Worm (Caenorhabditis elegans) whole organism, young adult: ENCODE results near the gene srxa-19.

Experiments used
- B0035.1 ChIP-seq: sonication (generic microtip); optimal IDR thresholded peaks from 2 replicates; lab custom pipeline; 2016; ENCODE audit warnings: missing genetic modification characterization, mild to moderate bottlenecking, missing compliant biosample characterization, missing genotype, missing genetic modification reagents
- C17E4.6 ChIP-seq: fragments of 200-800 bp; sonication (Bioruptor generic); IDR thresholded peaks from 2 replicates; pipeline ENCODE4 v1.3.6; 2022; ENCODE audit warnings: missing genetic modification reagents, missing genetic modification characterization, missing compliant biosample characterization
- snpc-1.3 ChIP-seq: sonication (generic microtip); optimal IDR thresholded peaks from 2 replicates; lab custom pipeline; 2017; ENCODE audit warnings: missing genetic modification characterization, mild to moderate bottlenecking, missing compliant biosample characterization, antibody characterized with exemption, moderate library complexity, missing genotype, missing genetic modification reagents; ENCODE audit not compliant: insufficient read depth
- ztf-18 ChIP-seq: sonication (generic microtip); optimal IDR thresholded peaks from 2 replicates; lab custom pipeline; 2016; ENCODE audit warnings: missing genotype, mild to moderate bottlenecking, missing genetic modification characterization, missing compliant biosample characterization

DNA sequence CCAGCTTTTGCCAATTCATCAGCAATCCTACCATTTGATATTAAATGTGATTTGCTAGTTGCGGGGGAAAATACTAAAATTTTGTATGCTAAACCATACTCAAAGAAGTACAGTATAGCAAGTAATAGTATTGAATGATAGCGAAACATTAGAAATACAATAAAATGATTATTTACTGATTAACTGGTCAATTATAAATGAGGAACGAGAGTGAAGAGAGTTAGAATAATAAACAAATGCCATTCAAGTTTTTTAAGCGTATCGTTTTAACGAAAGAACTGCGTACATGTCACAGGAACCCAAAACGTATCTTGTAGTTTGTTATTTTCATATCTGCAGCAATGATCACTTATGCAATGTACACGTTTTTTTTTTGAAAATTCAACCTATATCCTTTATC lies 24.1 kb downstream of the srxa-19 start, which contains the start of gene ugt-47:
- TF ChIP-seq C17E4.6: no peak
- no peak for TF ChIP-seq snpc-1.3 (tag; lab: Kevin White, UChicago)
- TF ChIP-seq ztf-18 (tag; lab: Kevin White, UChicago): no peak
- TF ChIP-seq B0035.1 (tag; lab: Kevin White, UChicago): no peak
